Worm (Caenorhabditis elegans): ENCODE data around the gene BE10.1.
A peak's percentile ranks its signal among the peaks of the same experiment; 100 is the strongest.

BE10.1 gene

ce11 chrIII:12831696-12832095 is 42.4 kb upstream of the BE10.1 start:
- TF ChIP-seq ceh-62 (tag; optimal IDR thresholded peaks at IDR 0.05) (no peak), Y5F2A.4 (GFP tag; optimal IDR thresholded peaks at IDR 0.05) (no peak), nhr-28 (tag; optimal IDR thresholded peaks at IDR 0.05) (peak; percentile 80), lin-29 (GFP tag; IDR thresholded peaks at IDR 0.05) (no peak), dmd-6 (GFP tag; IDR thresholded peaks at IDR 0.05) (peak; percentile 38; the same call in 1 of the 2 replicates), dve-1 (tag; optimal IDR thresholded peaks at IDR 0.05; ENCODE audit: insufficient read depth) (peak; percentile 23), pqm-1 (tag; optimal IDR thresholded peaks at IDR 0.05) (peak; percentile 1)

ce11 chrIII:12829068-12829467 is 39.7 kb upstream of the BE10.1 start, which contains the start of gene Y37D8A.3:
Gene Y37D8A.3, plus strand, starts transcription at chrIII:12829368.
- TF ChIP-seq ctbp-1 (GFP tag; IDR thresholded peaks at IDR 0.05), result no peak
- no peak for TF ChIP-seq tra-1 (GFP tag; IDR thresholded peaks at IDR 0.05)
- no peak for TF ChIP-seq nhr-77 (tag; optimal IDR thresholded peaks at IDR 0.05)
- no peak for TF ChIP-seq spr-3 (GFP tag; optimal IDR thresholded peaks at IDR 0.05)
- no peak for TF ChIP-seq ceh-44 (GFP tag; IDR thresholded peaks at IDR 0.05)
- no peak for TF ChIP-seq arid-1 (GFP tag; conservative IDR thresholded peaks at IDR 0.05)
- no peak for TF ChIP-seq mep-1 (tag; optimal IDR thresholded peaks at IDR 0.05)
- TF ChIP-seq nhr-11 (tag; optimal IDR thresholded peaks at IDR 0.05), result no peak
- TF ChIP-seq lin-29 (GFP tag; IDR thresholded peaks at IDR 0.05), result no peak
- no peak for TF ChIP-seq nhr-76 (tag; optimal IDR thresholded peaks at IDR 0.05)
- TF ChIP-seq F49E8.2 (tag; optimal IDR thresholded peaks at IDR 0.05; ENCODE audit: borderline replicate concordance), result no peak
- no peak for TF ChIP-seq mxl-3 (GFP tag; optimal IDR thresholded peaks at IDR 0.05)
- no peak for TF ChIP-seq snpc-4 (tag; optimal IDR thresholded peaks at IDR 0.05)

- no peak for TF ChIP-seq ceh-44 (GFP tag; IDR thresholded peaks at IDR 0.05)
- peak; percentile 63; the same call in 1 of the 2 replicates for TF ChIP-seq dmd-8 (GFP tag; IDR thresholded peaks at IDR 0.05)
Measured at ce11 chrIII:12822608-12823261, 33.4 kb upstream of the BE10.1 start.

ce11 chrIII:12821331-12821730 is 32.0 kb upstream of the BE10.1 start:
- peak; percentile 28 for TF ChIP-seq R02D3.7 (tag; optimal IDR thresholded peaks at IDR 0.05)
- TF ChIP-seq lsy-2 (tag; optimal IDR thresholded peaks at IDR 0.05), result peak in 1 of 2 experiments; percentile 29
- no peak for TF ChIP-seq dmd-9 (GFP tag; IDR thresholded peaks at IDR 0.05)
- TF ChIP-seq ceh-62 (tag; optimal IDR thresholded peaks at IDR 0.05), result no peak
- no peak for TF ChIP-seq nhr-6 (tag; optimal IDR thresholded peaks at IDR 0.05)
- TF ChIP-seq mxl-2 (GFP tag; conservative IDR thresholded peaks at IDR 0.05), result no peak

- no peak for TF ChIP-seq pqm-1 (tag; optimal IDR thresholded peaks at IDR 0.05)
- TF ChIP-seq tra-1 (GFP tag; IDR thresholded peaks at IDR 0.05), result no peak
- no peak for TF ChIP-seq saeg-2 (GFP tag; IDR thresholded peaks at IDR 0.05)
- no peak for TF ChIP-seq nhr-42 (GFP tag; IDR thresholded peaks at IDR 0.05)
- no peak for TF ChIP-seq Y48G9A.11 (GFP tag; IDR thresholded peaks at IDR 0.05)
- TF ChIP-seq mes-2 (tag; optimal IDR thresholded peaks at IDR 0.05; ENCODE audit: poor library complexity, severe bottlenecking), result no peak
- no peak for TF ChIP-seq gei-8 (GFP tag; optimal IDR thresholded peaks at IDR 0.05)
- TF ChIP-seq ceh-62 (tag; optimal IDR thresholded peaks at IDR 0.05), result no peak
- no peak for TF ChIP-seq lir-3 (tag; optimal IDR thresholded peaks at IDR 0.05)
- TF ChIP-seq nhr-111 (GFP tag; optimal IDR thresholded peaks at IDR 0.05), result no peak
- no peak for TF ChIP-seq ceh-82 (tag; optimal IDR thresholded peaks at IDR 0.05)
- no peak for TF ChIP-seq attf-4 (tag; optimal IDR thresholded peaks at IDR 0.05)
- TF ChIP-seq nhr-25 (tag; optimal IDR thresholded peaks at IDR 0.05; ENCODE audit: borderline replicate concordance, insufficient read depth), result no peak
- no peak for TF ChIP-seq lsy-2 (tag; optimal IDR thresholded peaks at IDR 0.05)
- no peak for TF ChIP-seq Y75B8A.6 (GFP tag; IDR thresholded peaks at IDR 0.05)
- no peak for TF ChIP-seq aly-2 (tag; optimal IDR thresholded peaks at IDR 0.05)
- TF ChIP-seq nhr-77 (tag; optimal IDR thresholded peaks at IDR 0.05), result no peak
Measured at ce11 chrIII:12819909-12820308, 30.6 kb upstream of the BE10.1 start, which contains the start of the genes Y37D8A.2 and Y37D8A.25. Gene Y37D8A.2, plus strand, starts transcription at chrIII:12820193. Gene Y37D8A.25, minus strand, starts transcription at chrIII:12820253.

All from whole organism, L4 larva.